Fruit fly (Drosophila melanogaster) whole organism: ENCODE measurements around the gene CG16790.

ENCODE experiments used
- Dll ChIP-seq: fragments of >200 bp; optimal IDR thresholded peaks from 2 replicates; lab custom pipeline; 2017
- EcR ChIP-seq, 2 experiments: fragments of >200 bp; optimal IDR thresholded peaks; 2 replicates each; lab custom pipeline; 2017; ENCODE audit warnings: missing biosample characterization in 2 of 2, missing genetic modification characterization in 2 of 2, missing genetic modification reagents in 2 of 2
- psq ChIP-seq: fragments of >200 bp; optimal IDR thresholded peaks from 2 replicates; lab custom pipeline; 2017

DNA sequence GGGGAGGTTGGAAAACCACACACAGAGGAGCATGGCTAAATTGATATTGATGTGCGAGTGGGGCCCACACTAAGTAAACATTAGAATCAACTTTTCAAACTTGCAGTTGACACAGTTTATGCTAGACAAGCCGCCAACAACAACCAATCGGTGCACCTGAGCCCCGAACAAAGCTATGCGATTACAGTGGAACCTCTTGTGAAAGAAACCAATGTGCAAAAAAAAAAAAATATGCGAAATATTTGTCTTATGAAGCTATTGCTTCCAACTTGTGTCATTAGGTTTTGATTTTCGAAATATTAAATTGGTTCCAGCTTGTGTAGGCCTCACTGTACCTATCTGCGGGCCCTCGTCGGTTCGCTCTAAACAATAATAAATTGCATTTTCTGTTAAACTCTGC is 48.3 kb upstream of the CG16790 start:
- no peak for TF ChIP-seq EcR (GFP tag; optimal IDR thresholded peaks at IDR 0.05; lab: Kevin White, UChicago)
- no peak for TF ChIP-seq psq
- TF ChIP-seq Dll = no peak
